Fruit fly (Drosophila melanogaster): ENCODE measurements around the gene CG8907.

- TF ChIP-seq CG11294 (GFP tag; IDR thresholded peaks at IDR 0.05), result no peak
- TF ChIP-seq CG3919 (GFP tag; optimal IDR thresholded peaks at IDR 0.05), result peak; percentile 79
- TF ChIP-seq Eip75B (GFP tag; optimal IDR thresholded peaks at IDR 0.05), result peak; percentile 79
- peak; percentile 77 for TF ChIP-seq CG1621 (tag; optimal IDR thresholded peaks at IDR 0.05)
- peak; percentile 74 for TF ChIP-seq CG10631 (GFP tag; optimal IDR thresholded peaks at IDR 0.05)
- TF ChIP-seq cyc (GFP tag; optimal IDR thresholded peaks at IDR 0.05), result peak; percentile 62
- TF ChIP-seq Blimp-1 (GFP tag; optimal IDR thresholded peaks at IDR 0.05), result peak; percentile 43
- peak; percentile 64 for TF ChIP-seq CG8119 (GFP tag; IDR thresholded peaks at IDR 0.05)
- TF ChIP-seq CG6854 (GFP tag; optimal IDR thresholded peaks at IDR 0.05), result peak; percentile 68
- peak; percentile 76 for TF ChIP-seq OdsH (GFP tag; optimal IDR thresholded peaks at IDR 0.05)
Observed at dm6 chr3R:17052465-17053149, 44.5 kb downstream of the CG8907 start.
